Fruit fly (Drosophila melanogaster) whole organism, embryonic: Measurements from ENCODE around the gene Cnot4.

ENCODE experiments used
- Adf1 ChIP-seq: fragments of 200-800 bp; sonication (Bioruptor generic); IDR thresholded peaks from 2 replicates; pipeline ENCODE4 v1.3.6; 2022; ENCODE audit warnings: missing biosample characterization, missing genetic modification characterization
- Bgb ChIP-seq: fragments of 200-800 bp; sonication (Bioruptor generic); IDR thresholded peaks from 2 replicates; pipeline ENCODE4 v1.3.6; 2022; ENCODE audit warnings: missing biosample characterization, missing genetic modification characterization; ENCODE audit not compliant: partially characterized antibody
- CG10321 ChIP-seq: fragments of 200-800 bp; sonication (Bioruptor generic); IDR thresholded peaks from 2 replicates; pipeline ENCODE4 v1.3.6; 2022; ENCODE audit warnings: missing biosample characterization, missing genetic modification characterization
- CG12219 ChIP-seq: fragments of 200-800 bp; sonication (Bioruptor generic); optimal IDR thresholded peaks from 3 replicates; lab custom pipeline; 2018; ENCODE audit warnings: missing biosample characterization, mild to moderate bottlenecking, missing genetic modification characterization
- CG12942 ChIP-seq: fragments of 200-800 bp; sonication (Bioruptor generic); optimal IDR thresholded peaks from 3 replicates; lab custom pipeline; 2016; ENCODE audit warnings: missing biosample characterization, missing genetic modification characterization
- CG13894 ChIP-seq: fragments of 200-800 bp; sonication (Bioruptor generic); optimal IDR thresholded peaks from 3 replicates; lab custom pipeline; 2018; ENCODE audit warnings: missing biosample characterization, mild to moderate bottlenecking, missing genetic modification characterization, moderate library complexity
- CG14667 ChIP-seq: fragments of 200-800 bp; sonication (Bioruptor generic); IDR thresholded peaks from 2 replicates; pipeline ENCODE4 v1.3.6; 2022; ENCODE audit warnings: missing biosample characterization, missing genetic modification characterization
- CG1603 ChIP-seq: fragments of 200-800 bp; sonication (Bioruptor generic); optimal IDR thresholded peaks from 2 replicates; lab custom pipeline; 2019; ENCODE audit warnings: missing biosample characterization, mild to moderate bottlenecking, missing genetic modification characterization, moderate library complexity
- CG1647 ChIP-seq: fragments of 200-800 bp; sonication (Bioruptor generic); optimal IDR thresholded peaks from 3 replicates; lab custom pipeline; 2016; ENCODE audit warnings: missing biosample characterization, missing genetic modification characterization
- CG16779 ChIP-seq: fragments of 200-800 bp; sonication (Bioruptor generic); IDR thresholded peaks from 2 replicates; pipeline ENCODE4 v1.3.6; 2022; ENCODE audit warnings: missing biosample characterization, missing genetic modification characterization
- CG18011 ChIP-seq: fragments of 200-800 bp; sonication (Bioruptor generic); optimal IDR thresholded peaks from 2 replicates; lab custom pipeline; 2017; ENCODE audit warnings: missing biosample characterization, missing genetic modification characterization, mild to moderate bottlenecking, moderate library complexity, missing genotype
- CG18476 ChIP-seq: fragments of 200-800 bp; sonication (Bioruptor generic); optimal IDR thresholded peaks from 2 replicates; lab custom pipeline; 2016; ENCODE audit warnings: missing biosample characterization, mild to moderate bottlenecking, missing genetic modification characterization
- CG2199 ChIP-seq: fragments of 200-800 bp; sonication (Bioruptor generic); IDR thresholded peaks from 3 replicates; pipeline ENCODE4 v1.3.6; 2022; ENCODE audit warnings: missing biosample characterization, missing genetic modification characterization
- CG2202 ChIP-seq: fragments of 200-800 bp; sonication (Bioruptor generic); optimal IDR thresholded peaks from 2 replicates; lab custom pipeline; 2018; ENCODE audit warnings: missing biosample characterization, mild to moderate bottlenecking, missing genetic modification characterization
- CG31365 ChIP-seq: fragments of 200-800 bp; sonication (Bioruptor generic); optimal IDR thresholded peaks from 2 replicates; lab custom pipeline; 2018; ENCODE audit warnings: missing biosample characterization, mild to moderate bottlenecking, missing genetic modification characterization
- CG3163 ChIP-seq: fragments of 200-800 bp; sonication (Bioruptor generic); optimal IDR thresholded peaks from 3 replicates; lab custom pipeline; 2016; ENCODE audit warnings: missing biosample characterization, missing genetic modification characterization
- CG3726 ChIP-seq: fragments of 200-800 bp; sonication (Bioruptor generic); IDR thresholded peaks from 3 replicates; pipeline ENCODE4, ENCODE4 v1.3.6; 2022; ENCODE audit warnings: missing biosample characterization, missing genetic modification characterization
- CG4617 ChIP-seq: fragments of 200-800 bp; sonication (Bioruptor generic); optimal IDR thresholded peaks from 3 replicates; lab custom pipeline; 2016; ENCODE audit warnings: missing biosample characterization, missing genetic modification characterization, borderline replicate concordance
- CG6854 ChIP-seq: fragments of 200-800 bp; sonication (Bioruptor generic); optimal IDR thresholded peaks from 3 replicates; lab custom pipeline; 2017; ENCODE audit warnings: missing biosample characterization, mild to moderate bottlenecking, missing genetic modification characterization
- CG7357 ChIP-seq: fragments of 200-800 bp; sonication (Bioruptor generic); IDR thresholded peaks from 3 replicates; pipeline ENCODE4 v1.3.6; 2022; ENCODE audit warnings: missing biosample characterization, missing genetic modification characterization
- CG8478 ChIP-seq: fragments of >200 bp; optimal IDR thresholded peaks from 2 replicates; lab custom pipeline; 2018
- CG8924 ChIP-seq: fragments of 200-800 bp; optimal IDR thresholded peaks from 3 replicates; lab custom pipeline; 2019; ENCODE audit warnings: missing biosample characterization, mild to moderate bottlenecking, missing genetic modification characterization, moderate library complexity
- CTCF ChIP-seq: fragments of 200-800 bp; sonication (Bioruptor generic); optimal IDR thresholded peaks from 2 replicates; lab custom pipeline; 2017; ENCODE audit warnings: missing biosample characterization, mild to moderate bottlenecking, missing genetic modification characterization, moderate library complexity
- CrebB ChIP-seq: fragments of 200-800 bp; sonication (Bioruptor generic); optimal IDR thresholded peaks from 3 replicates; lab custom pipeline; 2018; ENCODE audit warnings: missing biosample characterization, mild to moderate bottlenecking, missing genetic modification characterization
- D19A ChIP-seq: fragments of 200-800 bp; optimal IDR thresholded peaks from 3 replicates; lab custom pipeline; 2019; ENCODE audit warnings: missing biosample characterization, mild to moderate bottlenecking, missing genetic modification characterization, moderate library complexity
- Doc3 ChIP-seq: fragments of 200-800 bp; sonication (Bioruptor generic); IDR thresholded peaks from 3 replicates; pipeline ENCODE4 v1.3.6; 2022; ENCODE audit warnings: missing biosample characterization, missing genetic modification characterization; ENCODE audit not compliant: partially characterized antibody
- Drgx ChIP-seq: fragments of 200-800 bp; sonication (Bioruptor generic); IDR thresholded peaks from 2 replicates; pipeline ENCODE4 v1.3.6; 2022; ENCODE audit warnings: missing biosample characterization, missing genetic modification characterization
- H2.0 ChIP-seq: fragments of 200-800 bp; sonication (Bioruptor generic); IDR thresholded peaks from 2 replicates; pipeline ENCODE4 v1.3.6; 2022; ENCODE audit warnings: missing biosample characterization, missing genetic modification characterization
- Hey ChIP-seq: fragments of 200-800 bp; sonication (Bioruptor generic); optimal IDR thresholded peaks from 3 replicates; lab custom pipeline; 2018; ENCODE audit warnings: missing biosample characterization, mild to moderate bottlenecking, missing genetic modification characterization
- Lhr ChIP-seq: fragments of 200-800 bp; sonication (Bioruptor generic); optimal IDR thresholded peaks from 3 replicates; lab custom pipeline; 2017; ENCODE audit warnings: mild to moderate bottlenecking, missing biosample characterization, missing genetic modification reagents, missing genetic modification characterization
- Med ChIP-seq: fragments of 200-800 bp; sonication (Bioruptor generic); peaks from one replicate; lab custom pipeline; 2016; ENCODE audit warnings: missing biosample characterization, missing genetic modification characterization, mild to moderate bottlenecking, inconsistent platforms, moderate library complexity
- Taf1 ChIP-seq: fragments of 200-800 bp; sonication (Bioruptor generic); IDR thresholded peaks from 2 replicates; pipeline ENCODE4 v1.3.6; 2022; ENCODE audit warnings: missing biosample characterization, missing genetic modification characterization
- Usf ChIP-seq: fragments of 200-800 bp; sonication (Bioruptor generic); optimal IDR thresholded peaks from 2 replicates; lab custom pipeline; 2017; ENCODE audit warnings: missing genotype, missing biosample characterization, missing genetic modification characterization
- bbx ChIP-seq: fragments of 200-800 bp; sonication (Bioruptor generic); IDR thresholded peaks from 2 replicates; pipeline ENCODE4 v1.3.6; 2022; ENCODE audit warnings: missing biosample characterization, missing genetic modification characterization; ENCODE audit not compliant: partially characterized antibody
- corto ChIP-seq: fragments of 200-800 bp; sonication (Bioruptor generic); optimal IDR thresholded peaks from 2 replicates; lab custom pipeline; 2016; ENCODE audit warnings: missing biosample characterization, mild to moderate bottlenecking, missing genetic modification characterization, moderate library complexity
- crc ChIP-seq: fragments of 200-800 bp; sonication (Bioruptor generic); optimal IDR thresholded peaks from 2 replicates; lab custom pipeline; 2016; ENCODE audit warnings: missing biosample characterization, missing genetic modification characterization
- dysf ChIP-seq: fragments of 200-800 bp; sonication (Bioruptor generic); IDR thresholded peaks from 3 replicates; pipeline ENCODE4 v1.3.6; 2022; ENCODE audit warnings: missing biosample characterization, missing genetic modification characterization
- en ChIP-seq: fragments of 200-800 bp; sonication (Bioruptor generic); optimal IDR thresholded peaks from 2 replicates; lab custom pipeline; 2016; ENCODE audit warnings: missing biosample characterization, missing genetic modification characterization
- jigr1 ChIP-seq: fragments of 200-800 bp; sonication (Bioruptor generic); IDR thresholded peaks from 3 replicates; pipeline ENCODE4 v1.3.6; 2022; ENCODE audit warnings: missing biosample characterization, missing genetic modification characterization
- jing ChIP-seq: fragments of 200-800 bp; sonication (Bioruptor generic); optimal IDR thresholded peaks from 2 replicates; lab custom pipeline; 2018; ENCODE audit warnings: missing biosample characterization, mild to moderate bottlenecking, missing genetic modification characterization
- jumu ChIP-seq: fragments of 200-800 bp; sonication (Bioruptor generic); optimal IDR thresholded peaks from 3 replicates; lab custom pipeline; 2016; ENCODE audit warnings: missing biosample characterization, missing genetic modification characterization
- maf-S ChIP-seq: fragments of 200-800 bp; sonication (Bioruptor generic); optimal IDR thresholded peaks from 2 replicates; lab custom pipeline; 2016; ENCODE audit warnings: missing biosample characterization, missing genetic modification characterization
- nom ChIP-seq: fragments of 200-800 bp; sonication (Bioruptor generic); optimal IDR thresholded peaks from 2 replicates; lab custom pipeline; 2017; ENCODE audit warnings: missing biosample characterization, missing genetic modification characterization, mild to moderate bottlenecking, moderate library complexity, missing genetic modification reagents
- phol ChIP-seq: fragments of 200-800 bp; sonication (Bioruptor generic); optimal IDR thresholded peaks from 3 replicates; lab custom pipeline; 2018; ENCODE audit warnings: missing biosample characterization, mild to moderate bottlenecking, missing genetic modification characterization, moderate library complexity
- pnt ChIP-seq: fragments of 200-800 bp; sonication (Bioruptor generic); optimal IDR thresholded peaks from 3 replicates; lab custom pipeline; 2016; ENCODE audit warnings: missing biosample characterization, missing genetic modification characterization
- row ChIP-seq: fragments of 200-800 bp; sonication (Bioruptor generic); IDR thresholded peaks from 3 replicates; pipeline ENCODE4 v1.3.6; 2022; ENCODE audit warnings: missing biosample characterization, missing genetic modification characterization
- run ChIP-seq: fragments of 200-800 bp; sonication (Bioruptor generic); optimal IDR thresholded peaks from 3 replicates; lab custom pipeline; 2018; ENCODE audit warnings: missing biosample characterization, mild to moderate bottlenecking, missing genetic modification characterization
- scrt ChIP-seq: fragments of 200-800 bp; sonication (Bioruptor generic); optimal IDR thresholded peaks from 2 replicates; lab custom pipeline; 2018; ENCODE audit warnings: missing biosample characterization, mild to moderate bottlenecking, missing genetic modification characterization, moderate library complexity
- sima ChIP-seq: fragments of 200-800 bp; sonication (Bioruptor generic); optimal IDR thresholded peaks from 2 replicates; lab custom pipeline; 2016; ENCODE audit warnings: missing biosample characterization, missing genetic modification characterization
- slbo ChIP-seq: fragments of 200-800 bp; sonication (Bioruptor generic); IDR thresholded peaks from 2 replicates; pipeline ENCODE4 v1.3.6; 2022; ENCODE audit warnings: missing biosample characterization, missing genetic modification characterization
- tin ChIP-seq: fragments of 200-800 bp; sonication (Bioruptor generic); optimal IDR thresholded peaks from 3 replicates; lab custom pipeline; 2016; ENCODE audit warnings: missing biosample characterization, missing genetic modification characterization
- trem ChIP-seq: fragments of 200-800 bp; optimal IDR thresholded peaks from 3 replicates; lab custom pipeline; 2019; ENCODE audit warnings: missing biosample characterization, mild to moderate bottlenecking, missing genetic modification characterization, moderate library complexity
- tx ChIP-seq: fragments of 200-800 bp; sonication (Bioruptor generic); optimal IDR thresholded peaks from 2 replicates; lab custom pipeline; 2016; ENCODE audit warnings: missing biosample characterization, missing genetic modification characterization
- vfl ChIP-seq: fragments of 200-800 bp; sonication (Bioruptor generic); optimal IDR thresholded peaks from 2 replicates; lab custom pipeline; 2016; ENCODE audit warnings: missing biosample characterization, missing genetic modification characterization

Cnot4 gene

DNA sequence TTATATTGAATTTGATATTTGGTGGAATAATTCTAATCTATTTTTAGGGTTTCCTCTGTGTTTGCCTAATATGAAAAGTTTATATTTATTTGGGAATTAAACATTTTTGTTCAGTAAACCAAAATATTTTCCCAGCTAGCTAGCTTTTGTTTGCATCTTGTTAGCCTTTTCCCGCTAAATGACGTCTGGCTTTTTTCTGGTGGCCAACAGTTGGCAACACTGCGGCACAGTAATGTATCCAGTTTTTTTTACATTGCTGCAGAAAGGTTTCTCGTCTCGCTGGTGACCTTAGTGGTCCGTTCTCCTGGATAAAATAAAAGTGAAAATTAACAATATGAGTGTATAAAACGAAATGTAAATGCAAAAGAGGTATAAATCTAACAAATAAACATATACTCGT is 32.3 kb upstream of the Cnot4 start, which contains the start of gene lft (continued):
- TF ChIP-seq dysf (GFP tag; lab: Robert Waterston, UW) (no peak), Taf1 (GFP tag; lab: Robert Waterston, UW) (no peak), CG2199 (GFP tag; lab: Robert Waterston, UW) (0 out of 3 replicates have a peak, but pooled peaks have one; percentile 45), Med (GFP tag; lab: Kevin White, UChicago) (peak; percentile 73), Usf (GFP tag; lab: Kevin White, UChicago) (no peak), CG2202 (tag; lab: Kevin White, UChicago) (no peak), nom (peak; percentile 2), pnt (GFP tag; lab: Kevin White, UChicago) (no peak), CG3726 (no peak), CG1603 (tag; lab: Kevin White, UChicago) (peak; percentile 51), trem (peak; percentile 42), CG4617 (peak; percentile 8), CG10321 (no peak), CG7357 (GFP tag; lab: Robert Waterston, UW) (no peak), CG18011 (peak; percentile 81), corto (no peak), Bgb (GFP tag; lab: Robert Waterston, UW) (no peak), slbo (GFP tag; lab: Robert Waterston, UW) (no peak), CTCF (GFP tag; lab: Kevin White, UChicago) (no peak), run (tag; lab: Kevin White, UChicago) (no peak), CG31365 (tag; lab: Kevin White, UChicago) (no peak), tx (no peak), CG8924 (peak; percentile 31), CG12942 (no peak), row (GFP tag; lab: Robert Waterston, UW) (peak; percentile 55; the same call in 2 of the 3 replicates), jumu (GFP tag; lab: Kevin White, UChicago) (no peak)

- TF ChIP-seq jing (GFP tag; lab: Kevin White, UChicago): no peak
- no peak; the same call in 2 of the 3 replicates for TF ChIP-seq jigr1 (GFP tag; lab: Robert Waterston, UW)
- no peak for TF ChIP-seq maf-S
- TF ChIP-seq Doc3 (GFP tag; lab: Robert Waterston, UW): no peak
- TF ChIP-seq CrebB: no peak
- TF ChIP-seq D19A (tag; lab: Kevin White, UChicago): no peak
- no peak for TF ChIP-seq Adf1 (GFP tag; lab: Robert Waterston, UW)
- no peak for TF ChIP-seq vfl (GFP tag; lab: Kevin White, UChicago)
- TF ChIP-seq Hey (tag; lab: Kevin White, UChicago): no peak
- TF ChIP-seq bbx: no peak
- TF ChIP-seq CG18476 (GFP tag; lab: Kevin White, UChicago): no peak
- TF ChIP-seq CG6854 (GFP tag; lab: Kevin White, UChicago): no peak
- TF ChIP-seq phol: peak; percentile 40
- TF ChIP-seq scrt (GFP tag; lab: Kevin White, UChicago): no peak
- TF ChIP-seq en (GFP tag; lab: Kevin White, UChicago): no peak
- TF ChIP-seq CG13894 (tag; lab: Kevin White, UChicago): no peak
- TF ChIP-seq sima (GFP tag; lab: Kevin White, UChicago): no peak
- no peak for TF ChIP-seq CG12219
- no peak for TF ChIP-seq CG16779 (GFP tag; lab: Robert Waterston, UW)
- TF ChIP-seq CG1647 (GFP tag; lab: Kevin White, UChicago): no peak
- peak; percentile 30; the same call in 1 of the 2 replicates for TF ChIP-seq CG14667 (GFP tag; lab: Robert Waterston, UW)
- TF ChIP-seq Drgx: no peak
- no peak for TF ChIP-seq crc (GFP tag; lab: Kevin White, UChicago)
- TF ChIP-seq CG3163: no peak
- TF ChIP-seq H2.0 (GFP tag; lab: Robert Waterston, UW): no peak
- TF ChIP-seq CG8478 (lab: Kevin White, UChicago): no peak
- TF ChIP-seq tin (GFP tag; lab: Kevin White, UChicago): no peak
- peak; percentile 54 for TF ChIP-seq Lhr (GFP tag; lab: Kevin White, UChicago)
These were observed 30.0 kb upstream of the Cnot4 start, which contains the start of gene CG5056 for dm6 chr2L:10366525-10366924. TSS of gene CG5056 (plus strand) at chr2L:10366692.
